ENCODE assay signal across 2 worm cellular contexts in the genomic region with DNA sequence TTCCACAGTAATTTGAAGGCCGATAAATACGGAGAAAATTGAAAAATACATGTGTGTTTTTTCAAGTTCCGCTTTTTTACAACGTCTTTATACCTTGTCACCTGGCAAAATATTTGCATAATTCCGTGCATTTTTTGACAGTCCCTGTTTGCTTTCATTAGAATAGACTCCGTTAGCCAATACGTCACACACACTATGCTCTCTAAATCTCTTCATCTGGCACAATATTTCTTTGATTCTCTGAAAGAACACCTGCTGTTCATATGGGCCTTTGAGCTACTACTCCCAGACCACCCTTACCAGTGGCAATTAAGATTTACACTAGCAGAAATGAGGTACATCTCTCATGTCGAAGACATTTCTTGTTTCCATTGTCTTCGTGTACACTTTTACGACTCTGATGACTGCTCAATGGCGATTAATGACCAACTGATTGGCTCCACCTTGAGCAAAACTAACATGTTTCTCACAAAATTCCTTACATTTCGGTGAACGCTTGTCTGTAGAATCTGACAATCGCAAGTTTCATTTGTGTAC.
TF ChIP-seq lines count a peak whose summit lies in the region.

A gene (minus strand): TSS at position 51 of the 537 bp plus-strand sequence.

TF ChIP-seq in whole organism, L1 larva, 84 proteins besides CTCF, POLR2A, EP300 and RAD21:
- peak; percentile 36 for TF ChIP-seq rnt-1 (tag; optimal IDR thresholded peaks at IDR 0.05; lab: Kevin White, UChicago)
- no peak for TF ChIP-seq nhr-28 (tag; optimal IDR thresholded peaks at IDR 0.05; lab: Kevin White, UChicago)
- no peak for TF ChIP-seq blmp-1 (tag; optimal IDR thresholded peaks at IDR 0.05; lab: Kevin White, UChicago)

TF ChIP-seq in whole organism, mixed stage, embryonic, 35 proteins besides CTCF, POLR2A, EP300 and RAD21:
- TF ChIP-seq bed-3 (GFP tag; optimal IDR thresholded peaks at IDR 0.05; lab: Kevin White, UChicago) (no peak), sem-2 (GFP tag; optimal IDR thresholded peaks at IDR 0.05; lab: Kevin White, UChicago) (no peak), ces-1 (GFP tag; optimal IDR thresholded peaks at IDR 0.05; lab: Kevin White, UChicago) (no peak), nhr-237 (tag; optimal IDR thresholded peaks at IDR 0.05; lab: Kevin White, UChicago) (no peak), nhr-2 (tag; optimal IDR thresholded peaks at IDR 0.05; lab: Kevin White, UChicago) (no peak), mep-1 (tag; optimal IDR thresholded peaks at IDR 0.05; lab: Kevin White, UChicago) (no peak), snpc-4 (tag; optimal IDR thresholded peaks at IDR 0.05; lab: Kevin White, UChicago) (no peak), ceh-39 (tag; optimal IDR thresholded peaks at IDR 0.05; lab: Kevin White, UChicago) (no peak), elt-1 (tag; optimal IDR thresholded peaks at IDR 0.05; lab: Kevin White, UChicago; ENCODE audit: borderline replicate concordance, insufficient read depth) (no peak), hlh-1 (tag; optimal IDR thresholded peaks at IDR 0.05; lab: Kevin White, UChicago) (peak; percentile 74), ceh-83 (GFP tag; optimal IDR thresholded peaks at IDR 0.05; lab: Kevin White, UChicago) (no peak), mab-5 (tag; optimal IDR thresholded peaks at IDR 0.05; lab: Kevin White, UChicago) (no peak), nhr-28 (tag; optimal IDR thresholded peaks at IDR 0.05; lab: Kevin White, UChicago) (no peak), cnd-1 (tag; optimal IDR thresholded peaks at IDR 0.05; lab: Kevin White, UChicago) (peak; percentile 25), unc-62 (GFP tag; optimal IDR thresholded peaks at IDR 0.05; lab: Kevin White, UChicago) (no peak), nhr-12 (tag; optimal IDR thresholded peaks at IDR 0.05; lab: Kevin White, UChicago) (no peak)
